Worm (Caenorhabditis elegans): ENCODE results near the gene R11D1.7.

R11D1.7 gene

DNA sequence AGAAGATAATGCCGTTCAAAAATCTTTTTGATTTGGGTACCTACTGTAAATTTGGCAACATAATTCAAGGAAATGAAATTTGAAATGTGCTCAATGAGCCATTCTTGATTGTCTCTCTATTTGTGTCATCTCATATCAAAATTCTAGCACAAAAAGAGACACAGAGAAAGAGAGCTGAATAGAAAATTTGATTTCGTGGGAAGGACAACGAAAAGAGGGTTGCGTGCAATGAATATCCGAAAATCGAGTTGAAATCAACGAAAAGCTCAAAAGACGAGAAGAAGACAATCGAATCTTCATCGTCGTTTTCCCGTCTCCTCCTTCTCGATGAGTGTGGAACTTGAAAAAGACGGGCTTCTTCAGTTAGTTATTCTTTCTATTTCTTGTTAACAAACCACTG lies 28.0 kb downstream of the R11D1.7 start, which contains the start of gene C15C8.5:
Gene C15C8.5 (plus strand): TSS at position 152 of the 400 bp plus-strand sequence.
- TF ChIP-seq unc-39 (tag; optimal IDR thresholded peaks at IDR 0.05) = no peak
- no peak for TF ChIP-seq C34F6.9 (tag; optimal IDR thresholded peaks at IDR 0.05)
- no peak for TF ChIP-seq ceh-16 (tag; optimal IDR thresholded peaks at IDR 0.05)
- no peak for TF ChIP-seq sma-3 (GFP tag; optimal IDR thresholded peaks at IDR 0.05)
- TF ChIP-seq F13H6.1 (tag; optimal IDR thresholded peaks at IDR 0.05) = no peak
- no peak for TF ChIP-seq Y55F3AM.14 (GFP tag; optimal IDR thresholded peaks at IDR 0.05)
- TF ChIP-seq sem-4 (tag; optimal IDR thresholded peaks at IDR 0.05) = no peak
- TF ChIP-seq ztf-4 (tag; optimal IDR thresholded peaks at IDR 0.05) = no peak
- no peak for TF ChIP-seq nhr-10 (tag; optimal IDR thresholded peaks at IDR 0.05)
- no peak for TF ChIP-seq blmp-1 (tag; optimal IDR thresholded peaks at IDR 0.05; ENCODE audit: insufficient read depth)
- no peak for TF ChIP-seq elt-1 (tag; optimal IDR thresholded peaks at IDR 0.05)
- no peak for TF ChIP-seq egl-27 (tag; optimal IDR thresholded peaks at IDR 0.05)
- TF ChIP-seq zag-1 (tag; optimal IDR thresholded peaks at IDR 0.05) = no peak
- TF ChIP-seq lsy-2 (tag; optimal IDR thresholded peaks at IDR 0.05) = no peak
- TF ChIP-seq dmd-4 (tag; optimal IDR thresholded peaks at IDR 0.05) = no peak
- no peak for TF ChIP-seq unc-62 (GFP tag; optimal IDR thresholded peaks at IDR 0.05)
- TF ChIP-seq mab-5 (tag; optimal IDR thresholded peaks at IDR 0.05) = no peak
- TF ChIP-seq nhr-25 (tag; optimal IDR thresholded peaks at IDR 0.05) = no peak
- no peak for TF ChIP-seq skn-1 (tag; optimal IDR thresholded peaks at IDR 0.05)
- no peak for TF ChIP-seq ztf-1 (GFP tag; conservative IDR thresholded peaks at IDR 0.05)

ce11 chrV:12749558-12749957 lies 29.7 kb downstream of the R11D1.7 start:
- TF ChIP-seq sem-4 (tag; optimal IDR thresholded peaks at IDR 0.05) = no peak
- no peak for TF ChIP-seq F13H6.1 (tag; optimal IDR thresholded peaks at IDR 0.05)
- no peak for TF ChIP-seq peb-1 (tag; optimal IDR thresholded peaks at IDR 0.05)
- no peak for TF ChIP-seq dmd-4 (tag; optimal IDR thresholded peaks at IDR 0.05)
- no peak for TF ChIP-seq unc-55 (GFP tag; optimal IDR thresholded peaks at IDR 0.05)
- no peak for TF ChIP-seq R02D3.7 (tag; optimal IDR thresholded peaks at IDR 0.05)
- no peak for TF ChIP-seq nhr-25 (tag; optimal IDR thresholded peaks at IDR 0.05)
- TF ChIP-seq nhr-237 (tag; optimal IDR thresholded peaks at IDR 0.05) = no peak
- no peak for TF ChIP-seq nhr-12 (tag; optimal IDR thresholded peaks at IDR 0.05)
- no peak for TF ChIP-seq fos-1 (tag; optimal IDR thresholded peaks at IDR 0.05)
- TF ChIP-seq nhr-11 (tag; optimal IDR thresholded peaks at IDR 0.05) = no peak
- no peak for TF ChIP-seq nhr-6 (tag; optimal IDR thresholded peaks at IDR 0.05)
- TF ChIP-seq lin-13 (GFP tag; optimal IDR thresholded peaks at IDR 0.05) = no peak
- no peak for TF ChIP-seq blmp-1 (tag; optimal IDR thresholded peaks at IDR 0.05; ENCODE audit: insufficient read depth)
- TF ChIP-seq ztf-1 (GFP tag; conservative IDR thresholded peaks at IDR 0.05) = no peak
- no peak for TF ChIP-seq aly-2 (tag; optimal IDR thresholded peaks at IDR 0.05)
- no peak for TF ChIP-seq snpc-4 (tag; optimal IDR thresholded peaks at IDR 0.05)
- TF ChIP-seq nhr-21 (tag; optimal IDR thresholded peaks at IDR 0.05) = no peak
- TF ChIP-seq egl-27 (tag; optimal IDR thresholded peaks at IDR 0.05) = no peak
- TF ChIP-seq elt-3 (tag; optimal IDR thresholded peaks at IDR 0.05) = no peak

DNA sequence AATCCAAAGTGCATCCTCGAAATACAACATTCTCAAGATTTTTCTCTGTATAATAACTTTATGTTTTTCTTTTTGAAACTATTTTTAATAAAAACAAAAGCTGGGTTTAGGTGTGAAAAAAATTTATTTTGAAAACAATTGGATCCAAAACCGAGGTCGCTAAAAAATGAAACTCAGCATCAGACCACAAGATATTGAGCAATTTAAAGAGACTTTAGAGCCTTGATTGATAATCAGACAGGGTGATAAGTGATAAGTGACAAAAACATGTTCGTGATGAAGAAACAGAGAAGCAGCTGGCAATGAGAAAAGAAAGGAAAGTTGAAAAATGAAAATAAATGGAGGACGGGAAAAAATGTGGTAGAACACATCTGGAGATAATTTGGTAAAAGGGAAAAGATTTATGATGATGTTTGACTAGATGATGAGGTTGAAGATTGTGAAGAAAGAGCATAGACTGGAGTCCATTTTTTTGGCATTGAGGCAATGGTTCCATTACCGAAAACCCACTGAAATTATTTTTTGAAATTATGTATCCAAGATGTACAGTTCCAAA lies 31.8 kb downstream of the R11D1.7 start, which contains the start of gene C15C8.6:
Gene C15C8.6 (minus strand): TSS at position 51 of the 556 bp plus-strand sequence.
- TF ChIP-seq blmp-1 (tag; optimal IDR thresholded peaks at IDR 0.05; ENCODE audit: insufficient read depth) (no peak), ZK546.5 (tag; optimal IDR thresholded peaks at IDR 0.05) (no peak), sma-3 (GFP tag; optimal IDR thresholded peaks at IDR 0.05) (no peak), nhr-12 (tag; optimal IDR thresholded peaks at IDR 0.05) (no peak), nhr-11 (tag; optimal IDR thresholded peaks at IDR 0.05) (no peak)

DNA sequence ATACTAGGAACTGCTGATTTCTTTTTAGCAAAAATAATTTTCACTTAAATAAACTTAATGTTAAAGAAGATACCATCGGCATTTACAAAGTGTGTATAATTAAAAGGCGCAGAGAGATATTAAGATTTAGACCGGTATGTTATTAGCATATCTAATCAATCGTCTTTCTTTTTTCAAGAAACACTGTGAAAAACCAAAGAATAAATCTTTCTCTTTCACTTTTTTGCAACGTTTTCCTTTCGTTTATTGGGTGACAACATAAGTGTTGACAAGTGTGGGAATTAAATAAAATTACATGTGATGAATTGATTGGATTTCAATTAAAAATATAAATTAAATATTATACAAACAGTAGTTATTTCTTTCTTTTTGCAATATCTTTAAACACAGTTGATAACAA lies 32.6 kb downstream of the R11D1.7 start, which contains the start of gene C15C8.8:
Gene C15C8.8 (minus strand): TSS at position 101 of the 400 bp plus-strand sequence.
- TF ChIP-seq peb-1 (tag; optimal IDR thresholded peaks at IDR 0.05) = no peak
- no peak for TF ChIP-seq unc-39 (tag; optimal IDR thresholded peaks at IDR 0.05)
- no peak for TF ChIP-seq sem-4 (tag; optimal IDR thresholded peaks at IDR 0.05)
- no peak for TF ChIP-seq R02D3.7 (tag; optimal IDR thresholded peaks at IDR 0.05)

DNA sequence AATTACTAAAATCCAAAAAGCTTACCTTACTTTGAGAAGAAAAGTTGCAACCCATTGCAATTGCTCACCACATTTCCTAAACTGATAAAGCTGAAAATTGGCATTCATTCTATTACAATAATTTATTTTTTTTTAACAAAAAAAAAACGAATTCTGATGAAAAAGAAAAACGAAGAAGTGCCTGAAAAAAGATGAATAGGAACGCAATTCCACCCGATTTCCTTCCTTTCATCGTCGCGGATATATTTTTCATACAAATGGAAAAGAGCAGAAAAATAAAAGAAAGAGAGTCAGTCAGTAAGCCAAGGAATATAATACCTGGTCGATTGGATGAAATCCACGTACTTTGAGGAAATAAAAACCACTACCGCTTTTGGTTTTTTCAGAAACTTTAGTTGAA lies 35.0 kb downstream of the R11D1.7 start, which contains the start of gene gpa-13:
Gene gpa-13 (minus strand): TSS at position 101 of the 400 bp plus-strand sequence.
- TF ChIP-seq fos-1 (tag; optimal IDR thresholded peaks at IDR 0.05) (no peak), ama-1 (optimal IDR thresholded peaks at IDR 0.05) (no peak), nhr-21 (tag; optimal IDR thresholded peaks at IDR 0.05) (no peak), lin-39 (tag; optimal IDR thresholded peaks at IDR 0.05) (no peak), dmd-4 (tag; optimal IDR thresholded peaks at IDR 0.05) (no peak), peb-1 (tag; optimal IDR thresholded peaks at IDR 0.05) (no peak), F13H6.1 (tag; optimal IDR thresholded peaks at IDR 0.05) (no peak), egl-27 (tag; optimal IDR thresholded peaks at IDR 0.05) (no peak), unc-55 (GFP tag; optimal IDR thresholded peaks at IDR 0.05) (no peak), lsy-2 (tag; optimal IDR thresholded peaks at IDR 0.05) (no peak), R02D3.7 (tag; optimal IDR thresholded peaks at IDR 0.05) (no peak), nhr-25 (tag; optimal IDR thresholded peaks at IDR 0.05) (no peak)
